Fruit fly (Drosophila melanogaster) whole organism, embryonic: Measurements from ENCODE around the gene CG34041.

Source experiments
- Antp ChIP-seq: fragments of 200-800 bp; sonication (Bioruptor generic); optimal IDR thresholded peaks from 3 replicates; lab custom pipeline; 2016; ENCODE audit warnings: missing biosample characterization, missing genetic modification characterization
- CG10366 ChIP-seq: fragments of 200-800 bp; sonication (Bioruptor generic); IDR thresholded peaks from 2 replicates; pipeline ENCODE4 v1.3.6; 2022; ENCODE audit warnings: missing biosample characterization, missing genetic modification characterization
- CG10959 ChIP-seq: fragments of 200-800 bp; sonication (Bioruptor generic); IDR thresholded peaks from 2 replicates; pipeline ENCODE4 v1.3.6; 2022; ENCODE audit warnings: missing biosample characterization, missing genetic modification characterization
- CG12659 ChIP-seq: fragments of 200-800 bp; sonication (Bioruptor generic); optimal IDR thresholded peaks from 3 replicates; lab custom pipeline; 2017; ENCODE audit warnings: mild to moderate bottlenecking, missing biosample characterization, missing genetic modification reagents, missing genetic modification characterization
- CG13424 ChIP-seq: fragments of 200-800 bp; sonication (Bioruptor generic); optimal IDR thresholded peaks from 2 replicates; lab custom pipeline; 2019; ENCODE audit warnings: missing biosample characterization, mild to moderate bottlenecking, missing genetic modification characterization, moderate library complexity
- CG14050 ChIP-seq: fragments of 200-800 bp; sonication (Bioruptor generic); IDR thresholded peaks from 3 replicates; pipeline ENCODE4 v1.3.6; 2022; ENCODE audit warnings: missing biosample characterization, missing genetic modification characterization
- CG14441 ChIP-seq: fragments of 200-800 bp; sonication (Bioruptor generic); IDR thresholded peaks from 2 replicates; pipeline ENCODE4 v1.3.6; 2022; ENCODE audit warnings: missing biosample characterization, missing genetic modification characterization
- CG14667 ChIP-seq: fragments of 200-800 bp; sonication (Bioruptor generic); IDR thresholded peaks from 2 replicates; pipeline ENCODE4 v1.3.6; 2022; ENCODE audit warnings: missing biosample characterization, missing genetic modification characterization
- CG15269 ChIP-seq: fragments of 200-800 bp; sonication (Bioruptor generic); optimal IDR thresholded peaks from 2 replicates; lab custom pipeline; 2018; ENCODE audit warnings: missing biosample characterization, mild to moderate bottlenecking, missing genetic modification characterization, moderate library complexity
- CG1603 ChIP-seq: fragments of 200-800 bp; sonication (Bioruptor generic); optimal IDR thresholded peaks from 2 replicates; lab custom pipeline; 2019; ENCODE audit warnings: missing biosample characterization, mild to moderate bottlenecking, missing genetic modification characterization, moderate library complexity
- CG17385 ChIP-seq: fragments of 200-800 bp; sonication (Bioruptor generic); optimal IDR thresholded peaks from 3 replicates; lab custom pipeline; 2018; ENCODE audit warnings: missing biosample characterization, mild to moderate bottlenecking, missing genetic modification characterization
- CG18599 ChIP-seq: fragments of 200-800 bp; sonication (Bioruptor generic); optimal IDR thresholded peaks from 3 replicates; lab custom pipeline; 2017; ENCODE audit warnings: missing biosample characterization, missing genetic modification characterization, mild to moderate bottlenecking, moderate library complexity, missing genetic modification reagents
- CG2120 ChIP-seq: fragments of 200-800 bp; sonication (Bioruptor generic); optimal IDR thresholded peaks from 3 replicates; lab custom pipeline; 2016; ENCODE audit warnings: missing biosample characterization, missing genetic modification characterization
- CG30403 ChIP-seq: fragments of 200-800 bp; sonication (Bioruptor generic); optimal IDR thresholded peaks from 3 replicates; lab custom pipeline; 2016; ENCODE audit warnings: missing biosample characterization, missing genetic modification characterization
- CG31224 ChIP-seq: fragments of 200-800 bp; sonication (Bioruptor generic); IDR thresholded peaks from 2 replicates; pipeline ENCODE4 v1.3.6; 2022; ENCODE audit warnings: missing biosample characterization, missing genetic modification characterization
- CG31388 ChIP-seq: fragments of 200-800 bp; sonication (Bioruptor generic); optimal IDR thresholded peaks from 2 replicates; lab custom pipeline; 2016; ENCODE audit warnings: missing biosample characterization, missing genetic modification characterization
- CG32767 ChIP-seq: fragments of 200-800 bp; sonication (Bioruptor generic); IDR thresholded peaks from 2 replicates; pipeline ENCODE4 v1.3.6; 2022; ENCODE audit warnings: missing biosample characterization, missing genetic modification characterization
- CG3995 ChIP-seq: fragments of 200-800 bp; sonication (Bioruptor generic); optimal IDR thresholded peaks from 3 replicates; lab custom pipeline; 2016; ENCODE audit warnings: missing biosample characterization, missing genetic modification characterization
- CG43689 ChIP-seq: fragments of 200-800 bp; sonication (Bioruptor generic); IDR thresholded peaks from 2 replicates; pipeline ENCODE4 v1.3.6; 2022; ENCODE audit warnings: missing biosample characterization, missing genetic modification characterization
- CG7839 ChIP-seq: fragments of 200-800 bp; sonication (Bioruptor generic); optimal IDR thresholded peaks from 3 replicates; lab custom pipeline; 2018; ENCODE audit warnings: missing biosample characterization, mild to moderate bottlenecking, missing genetic modification characterization, moderate library complexity
- CG9817 ChIP-seq: fragments of 200-800 bp; sonication (Bioruptor generic); optimal IDR thresholded peaks from 2 replicates; lab custom pipeline; 2018; ENCODE audit warnings: missing biosample characterization, mild to moderate bottlenecking, missing genetic modification characterization, moderate library complexity
- CG9932 ChIP-seq: fragments of 200-800 bp; sonication (Bioruptor generic); IDR thresholded peaks from 2 replicates; pipeline ENCODE4 v1.3.6; 2022; ENCODE audit warnings: missing biosample characterization, missing genetic modification characterization
- CTCF ChIP-seq: fragments of 200-800 bp; sonication (Bioruptor generic); optimal IDR thresholded peaks from 2 replicates; lab custom pipeline; 2017; ENCODE audit warnings: missing biosample characterization, mild to moderate bottlenecking, missing genetic modification characterization, moderate library complexity
- CoRest ChIP-seq: fragments of 200-800 bp; sonication (Bioruptor generic); optimal IDR thresholded peaks from 3 replicates; lab custom pipeline; 2018; ENCODE audit warnings: missing biosample characterization, mild to moderate bottlenecking, missing genetic modification characterization, moderate library complexity
- Deaf1 ChIP-seq: fragments of 200-800 bp; optimal IDR thresholded peaks from 3 replicates; lab custom pipeline; 2019; ENCODE audit warnings: missing biosample characterization, mild to moderate bottlenecking, missing genetic modification characterization, moderate library complexity
- Dip3 ChIP-seq: fragments of 200-800 bp; sonication (Bioruptor generic); optimal IDR thresholded peaks from 3 replicates; lab custom pipeline; 2016; ENCODE audit warnings: missing biosample characterization, missing genetic modification characterization
- Ets65A ChIP-seq: fragments of 200-800 bp; sonication (Bioruptor generic); peaks from one replicate; lab custom pipeline; 2016; ENCODE audit warnings: missing biosample characterization, missing genetic modification characterization
- Gug ChIP-seq: fragments of 200-800 bp; sonication (Bioruptor generic); IDR thresholded peaks from 4 replicates; pipeline ENCODE4 v1.3.6; 2022; ENCODE audit warnings: missing biosample characterization, missing genetic modification characterization
- HLH54F ChIP-seq: fragments of 200-800 bp; sonication (Bioruptor generic); optimal IDR thresholded peaks from 3 replicates; lab custom pipeline; 2016; ENCODE audit warnings: missing biosample characterization, missing genetic modification characterization
- Hmr ChIP-seq: fragments of 200-800 bp; sonication (Bioruptor generic); optimal IDR thresholded peaks from 3 replicates; lab custom pipeline; 2017; ENCODE audit warnings: mild to moderate bottlenecking, missing biosample characterization, missing genetic modification reagents, missing genetic modification characterization
- Hr51 ChIP-seq, 2 experiments: fragments of 200-800 bp; sonication (Bioruptor generic); optimal IDR thresholded peaks; 2 replicates in 1 of 2; 3 replicates in 1 of 2; lab custom pipeline; 2016 to 2018; ENCODE audit warnings: missing biosample characterization in 2 of 2, missing genetic modification characterization in 2 of 2, mild to moderate bottlenecking in 1 of 2, moderate library complexity in 1 of 2
- Hsf ChIP-seq: fragments of 200-800 bp; sonication (Bioruptor generic); optimal IDR thresholded peaks from 3 replicates; lab custom pipeline; 2016; ENCODE audit warnings: missing biosample characterization, missing genetic modification characterization
- Med ChIP-seq: fragments of 200-800 bp; sonication (Bioruptor generic); peaks from one replicate; lab custom pipeline; 2016; ENCODE audit warnings: missing biosample characterization, missing genetic modification characterization, mild to moderate bottlenecking, inconsistent platforms, moderate library complexity
- Ptx1 ChIP-seq: fragments of 200-800 bp; sonication (Bioruptor generic); IDR thresholded peaks from 2 replicates; pipeline ENCODE4 v1.3.6; 2022; ENCODE audit warnings: missing biosample characterization, missing genetic modification characterization
- Rfx ChIP-seq: fragments of 200-800 bp; sonication (Bioruptor generic); IDR thresholded peaks from 2 replicates; pipeline ENCODE4 v1.3.6; 2022; ENCODE audit warnings: missing biosample characterization, missing genetic modification characterization
- Sox102F ChIP-seq: fragments of 200-800 bp; sonication (Bioruptor generic); optimal IDR thresholded peaks from 2 replicates; lab custom pipeline; 2018; ENCODE audit warnings: missing biosample characterization, mild to moderate bottlenecking, missing genetic modification characterization, moderate library complexity
- Xbp1 ChIP-seq: fragments of 200-800 bp; sonication (Bioruptor generic); optimal IDR thresholded peaks from 3 replicates; lab custom pipeline; 2016; ENCODE audit warnings: missing biosample characterization, mild to moderate bottlenecking, missing genetic modification characterization
- Xrp1 ChIP-seq: fragments of 200-800 bp; sonication (Bioruptor generic); IDR thresholded peaks from 2 replicates; pipeline ENCODE4 v1.3.6; 2022; ENCODE audit warnings: missing biosample characterization, missing genetic modification characterization
- az2 ChIP-seq: fragments of 200-800 bp; sonication (Bioruptor generic); optimal IDR thresholded peaks from 3 replicates; lab custom pipeline; 2016; ENCODE audit warnings: missing biosample characterization, missing genetic modification characterization
- bsh ChIP-seq, 2 experiments: fragments of 200-800 bp; sonication (Bioruptor generic); optimal IDR thresholded peaks; 2 replicates each; lab custom pipeline; 2017 to 2018; ENCODE audit warnings: mild to moderate bottlenecking in 2 of 2, missing biosample characterization in 2 of 2, missing genetic modification characterization in 2 of 2, moderate library complexity in 1 of 2
- croc ChIP-seq: fragments of 200-800 bp; sonication (Bioruptor generic); conservative IDR thresholded peaks from 3 replicates; pipeline ENCODE4 v1.3.6; 2022; ENCODE audit warnings: missing biosample characterization, missing genetic modification characterization
- crol ChIP-seq: fragments of 200-800 bp; sonication (Bioruptor generic); IDR thresholded peaks from 2 replicates; pipeline ENCODE4 v1.3.6; 2022; ENCODE audit warnings: missing biosample characterization, missing genetic modification characterization
- gcm2 ChIP-seq: fragments of 200-800 bp; sonication (Bioruptor generic); optimal IDR thresholded peaks from 2 replicates; lab custom pipeline; 2016; ENCODE audit warnings: missing biosample characterization, missing genetic modification characterization
- grau ChIP-seq: fragments of 200-800 bp; optimal IDR thresholded peaks from 3 replicates; lab custom pipeline; 2019; ENCODE audit warnings: missing biosample characterization, mild to moderate bottlenecking, missing genetic modification characterization, moderate library complexity
- ham ChIP-seq: fragments of 200-800 bp; sonication (Bioruptor generic); IDR thresholded peaks from 2 replicates; pipeline ENCODE4 v1.3.6; 2022; ENCODE audit warnings: missing biosample characterization, missing genetic modification characterization
- lilli ChIP-seq: fragments of 200-800 bp; sonication (Bioruptor generic); optimal IDR thresholded peaks from 3 replicates; lab custom pipeline; 2016; ENCODE audit warnings: missing biosample characterization, missing genetic modification characterization
- prd ChIP-seq, 3 experiments: fragments of >200 bp in 2 of 3; fragments of 200-800 bp in 1 of 3; sonication (Bioruptor generic) in 1 of 3; optimal IDR thresholded peaks in 2 of 3; IDR thresholded peaks in 1 of 3; 2 replicates in 2 of 3; 3 replicates in 1 of 3; pipeline versions ENCODE4 v1.3.6 to Lab custom; 2017 to 2022; ENCODE audit warnings: missing biosample characterization in 1 of 3, missing genetic modification characterization in 1 of 3
- slbo ChIP-seq: fragments of 200-800 bp; sonication (Bioruptor generic); IDR thresholded peaks from 2 replicates; pipeline ENCODE4 v1.3.6; 2022; ENCODE audit warnings: missing biosample characterization, missing genetic modification characterization
- slou ChIP-seq: fragments of 200-800 bp; sonication (Bioruptor generic); optimal IDR thresholded peaks from 3 replicates; lab custom pipeline; 2016; ENCODE audit warnings: missing biosample characterization, missing genetic modification characterization

CG34041 gene

DNA sequence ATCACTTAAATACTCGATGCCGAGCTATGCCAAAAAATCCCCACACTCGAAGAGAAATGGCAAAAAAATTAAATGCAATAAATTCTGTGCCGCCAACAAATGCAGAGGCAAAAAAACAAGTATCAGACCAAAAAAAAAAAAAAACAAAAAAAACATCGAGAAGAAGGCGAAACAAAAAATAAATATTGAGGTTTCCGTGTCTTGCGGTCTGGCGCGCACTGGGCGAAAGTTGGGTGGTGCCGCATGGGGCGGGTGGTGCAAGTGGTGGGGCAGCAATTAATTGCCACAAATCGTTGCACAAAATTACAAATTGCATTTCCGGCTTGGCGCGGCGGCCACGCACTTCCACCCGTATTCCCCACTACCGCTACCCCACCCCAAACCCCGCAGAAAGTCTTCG is 26.6 kb downstream of the CG34041 start:
- TF ChIP-seq croc (GFP tag; lab: Robert Waterston, UW): no peak
- peak; percentile 61; the same call in 1 of the 2 replicates for TF ChIP-seq crol

DNA sequence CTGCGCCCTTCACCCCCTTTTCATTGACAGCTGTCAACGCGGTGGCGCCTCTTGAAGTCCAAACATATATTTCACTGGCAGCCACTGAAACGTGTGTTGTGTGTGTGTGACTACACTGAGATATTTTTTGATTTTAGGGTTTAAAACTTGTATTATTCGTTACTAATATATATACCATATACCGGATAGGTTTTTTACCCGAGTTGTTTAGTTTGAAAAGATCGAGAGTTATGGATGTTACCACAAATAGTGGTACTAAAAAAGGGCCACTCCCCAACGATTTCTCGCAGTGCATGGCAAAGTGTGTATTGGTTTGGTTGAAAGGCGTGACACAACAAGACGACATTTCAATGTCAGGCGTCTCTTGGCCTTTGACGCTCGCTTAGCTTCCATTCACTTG is 28.6 kb downstream of the CG34041 start:
- peak; percentile 17 for TF ChIP-seq Med (GFP tag; lab: Kevin White, UChicago)
- peak; percentile 16 for TF ChIP-seq CG2120 (GFP tag; lab: Kevin White, UChicago)
- TF ChIP-seq CG14050: no peak
- peak; percentile 13 for TF ChIP-seq CG30403
- peak; percentile 18 for TF ChIP-seq Hsf (GFP tag; lab: Kevin White, UChicago)
- TF ChIP-seq prd (optimal IDR thresholded peaks at IDR 0.05; lab: Kevin White, UChicago): no peak
- TF ChIP-seq prd (GFP tag; IDR thresholded peaks at IDR 0.05; lab: Robert Waterston, UW): peak; percentile 40; the same call in 1 of the 3 replicates
- TF ChIP-seq slbo (GFP tag; lab: Robert Waterston, UW): 0 out of 2 replicates have a peak, but pooled peaks have one; percentile 33
- no peak for TF ChIP-seq Xrp1 (GFP tag; lab: Robert Waterston, UW)
- TF ChIP-seq CG10366 (GFP tag; lab: Robert Waterston, UW): peak; percentile 13; the same call in 1 of the 2 replicates
- TF ChIP-seq Rfx (GFP tag; lab: Robert Waterston, UW): peak; percentile 57; the same call in 1 of the 2 replicates
- TF ChIP-seq slou (GFP tag; lab: Kevin White, UChicago): no peak
- TF ChIP-seq CG3995 (GFP tag; lab: Kevin White, UChicago): no peak
- peak; percentile 22 for TF ChIP-seq CG13424 (tag; lab: Kevin White, UChicago)
- peak; percentile 26 for TF ChIP-seq CoRest (tag; lab: Kevin White, UChicago)
- peak; percentile 31; the same call in 1 of the 2 replicates for TF ChIP-seq Ptx1 (GFP tag; lab: Robert Waterston, UW)
- TF ChIP-seq CG32767: 0 out of 2 replicates have a peak, but pooled peaks have one; percentile 19
- TF ChIP-seq CG18599: no peak
- TF ChIP-seq Antp (GFP tag; lab: Kevin White, UChicago): peak; percentile 7
- peak; percentile 5 for TF ChIP-seq Dip3
- TF ChIP-seq lilli: peak; percentile 11
- TF ChIP-seq CG12659 (GFP tag; lab: Kevin White, UChicago): no peak
- TF ChIP-seq Hmr (GFP tag; lab: Kevin White, UChicago): no peak
- TF ChIP-seq CG14667 (GFP tag; lab: Robert Waterston, UW): no peak
- peak; percentile 43 for TF ChIP-seq CG15269
- peak; percentile 46 for TF ChIP-seq grau (tag; lab: Kevin White, UChicago)
- no peak for TF ChIP-seq CG31388
- peak; percentile 33 for TF ChIP-seq CG9817 (tag; lab: Kevin White, UChicago)
- TF ChIP-seq az2 (GFP tag; lab: Kevin White, UChicago): no peak
- peak; percentile 40 for TF ChIP-seq CG1603
- no peak for TF ChIP-seq Deaf1
- TF ChIP-seq gcm2: no peak
- peak; percentile 22; the same call in 1 of the 2 replicates for TF ChIP-seq CG31224 (GFP tag; lab: Robert Waterston, UW)
- peak; percentile 42 for TF ChIP-seq Ets65A (GFP tag; lab: Kevin White, UChicago)
- peak in 1 of 2 experiments; percentile 35 for TF ChIP-seq Hr51 (GFP tag; optimal IDR thresholded peaks at IDR 0.05; lab: Kevin White, UChicago)
- 0 out of 4 replicates have a peak, but pooled peaks have one; percentile 11 for TF ChIP-seq Gug
- peak; percentile 8 for TF ChIP-seq CG17385 (GFP tag; lab: Kevin White, UChicago)
- no peak for TF ChIP-seq HLH54F
- TF ChIP-seq CG9932 (GFP tag; lab: Robert Waterston, UW): peak; percentile 22; the same call in 1 of the 2 replicates
- TF ChIP-seq CG43689 (GFP tag; lab: Robert Waterston, UW): no peak
- TF ChIP-seq bsh (GFP tag; optimal IDR thresholded peaks at IDR 0.05; lab: Kevin White, UChicago): peak in 1 of 2 experiments; percentile 28
- peak; percentile 11; the same call in 1 of the 2 replicates for TF ChIP-seq CG14441 (GFP tag; lab: Robert Waterston, UW)
- peak; percentile 28 for TF ChIP-seq Sox102F (GFP tag; lab: Kevin White, UChicago)
- TF ChIP-seq ham: no peak
- peak; percentile 9 for TF ChIP-seq Xbp1 (GFP tag; lab: Kevin White, UChicago)
- TF ChIP-seq CG10959 (GFP tag; lab: Robert Waterston, UW): no peak
- peak; percentile 32 for TF ChIP-seq CG7839 (tag; lab: Kevin White, UChicago)
- no peak for TF ChIP-seq CTCF (GFP tag; lab: Kevin White, UChicago)
